Worm (Caenorhabditis elegans) whole organism, late embryonic: ENCODE results near the gene lgl-1.

Source experiments
- ceh-18 ChIP-seq: sonication (generic microtip); optimal IDR thresholded peaks from 2 replicates; lab custom pipeline; 2016; ENCODE audit warnings: missing genetic modification characterization, missing compliant biosample characterization
- ceh-34 ChIP-seq: sonication (generic microtip); optimal IDR thresholded peaks from 2 replicates; lab custom pipeline; 2016; ENCODE audit warnings: mild to moderate bottlenecking, missing genetic modification characterization, missing compliant biosample characterization
- ceh-9 ChIP-seq: sonication (generic microtip); optimal IDR thresholded peaks from 2 replicates; lab custom pipeline; 2016; ENCODE audit warnings: mild to moderate bottlenecking, missing genetic modification characterization, inconsistent platforms, missing compliant biosample characterization
- lin-11 ChIP-seq: fragments of 200-800 bp; sonication (Bioruptor generic); optimal IDR thresholded peaks from 2 replicates; lab custom pipeline; 2018; ENCODE audit warnings: mild to moderate bottlenecking, missing genetic modification characterization, missing compliant biosample characterization

DNA sequence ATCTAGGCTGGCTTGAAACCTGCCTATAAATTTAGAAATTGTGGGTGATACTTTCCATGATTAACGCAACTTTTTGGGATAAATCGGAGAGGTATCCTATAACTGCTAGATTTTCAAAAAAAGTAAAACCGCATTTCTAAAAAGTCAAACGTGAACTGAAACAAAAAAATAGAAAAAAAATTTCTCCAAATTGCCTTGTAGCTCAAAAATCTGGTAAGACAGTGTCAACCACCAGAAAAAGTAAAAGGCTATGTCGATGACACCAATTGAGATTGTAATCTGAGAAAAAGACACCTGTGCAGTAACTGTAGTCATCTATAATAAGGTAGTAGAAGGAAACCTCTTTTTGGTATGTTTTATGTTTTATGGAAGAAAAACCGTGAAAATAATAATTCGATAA is 42.3 kb downstream of the lgl-1 start, which contains the start of gene wdr-54:
- TF ChIP-seq lin-11 (tag; lab: Kevin White, UChicago) (no peak), ceh-34 (tag; lab: Kevin White, UChicago) (no peak), ceh-9 (tag; lab: Kevin White, UChicago) (no peak), ceh-18 (tag; lab: Kevin White, UChicago) (no peak)
